Worm (Caenorhabditis elegans) whole organism, L3 larva: ENCODE data around the gene frm-3.

ENCODE experiments used
- aly-2 ChIP-seq: fragments of 150-350 bp; optimal IDR thresholded peaks from 2 replicates; lab custom pipeline; 2014; ENCODE audit warnings: missing biosample characterization, missing genetic modification characterization
- ceh-28 ChIP-seq: fragments of 150-350 bp; optimal IDR thresholded peaks from 2 replicates; lab custom pipeline; 2014; ENCODE audit warnings: missing biosample characterization, missing genetic modification reagents, missing genetic modification characterization
- daf-12 ChIP-seq: fragments of 150-350 bp; optimal IDR thresholded peaks from 2 replicates; lab custom pipeline; 2014; ENCODE audit warnings: missing biosample characterization, missing genetic modification reagents, missing genetic modification characterization
- egl-27 ChIP-seq: sonication (generic microtip); optimal IDR thresholded peaks from 4 replicates; lab custom pipeline; 2017; ENCODE audit warnings: missing biosample characterization, missing genetic modification reagents, missing genetic modification characterization
- elt-3 ChIP-seq, 3 experiments: fragments of 150-350 bp in 1 of 3; sonication (generic microtip) in 2 of 3; optimal IDR thresholded peaks; 2 replicates in 2 of 3; 4 replicates in 1 of 3; lab custom pipeline; 2014 to 2017; ENCODE audit warnings: missing biosample characterization in 3 of 3, missing genetic modification characterization in 3 of 3
- fkh-10 ChIP-seq: sonication (generic microtip); optimal IDR thresholded peaks from 2 replicates; lab custom pipeline; 2017; ENCODE audit warnings: missing biosample characterization, missing genetic modification reagents, missing genetic modification characterization
- fkh-2 ChIP-seq: fragments of 150-350 bp; optimal IDR thresholded peaks from 2 replicates; lab custom pipeline; 2014; ENCODE audit warnings: missing biosample characterization, missing genetic modification reagents, missing genetic modification characterization
- hmg-11 ChIP-seq: sonication (generic microtip); optimal IDR thresholded peaks from 2 replicates; lab custom pipeline; 2016; ENCODE audit warnings: missing genetic modification characterization, missing compliant biosample characterization
- jun-1 ChIP-seq: fragments of 150-350 bp; optimal IDR thresholded peaks from 2 replicates; lab custom pipeline; 2014; ENCODE audit warnings: missing biosample characterization, missing genetic modification reagents, missing genetic modification characterization
- lin-15B ChIP-seq: fragments of 150-350 bp; optimal IDR thresholded peaks from 2 replicates; lab custom pipeline; 2014; ENCODE audit warnings: missing biosample characterization, missing genetic modification characterization
- lin-39 ChIP-seq: fragments of 150-350 bp; optimal IDR thresholded peaks from 2 replicates; lab custom pipeline; 2018; ENCODE audit warnings: missing biosample characterization, missing genetic modification reagents, missing genetic modification characterization
- mml-1 ChIP-seq: fragments of 150-350 bp; sonication (generic microtip); optimal IDR thresholded peaks from 3 replicates; lab custom pipeline; 2014; ENCODE audit warnings: missing biosample characterization, missing genetic modification characterization
- nfya-1 ChIP-seq: sonication (generic microtip); optimal IDR thresholded peaks from 2 replicates; lab custom pipeline; 2017; ENCODE audit warnings: missing genetic modification characterization, mild to moderate bottlenecking, missing compliant biosample characterization, antibody characterized with exemption, moderate library complexity; ENCODE audit not compliant: insufficient read depth
- nhr-12 ChIP-seq: fragments of 150-350 bp; optimal IDR thresholded peaks from 2 replicates; lab custom pipeline; 2014; ENCODE audit warnings: missing biosample characterization, missing genetic modification characterization
- nhr-23 ChIP-seq: fragments of 150-350 bp; optimal IDR thresholded peaks from 2 replicates; lab custom pipeline; 2014; ENCODE audit warnings: missing biosample characterization, missing genetic modification reagents, missing genetic modification characterization
- nhr-25 ChIP-seq: sonication (generic microtip); optimal IDR thresholded peaks from 2 replicates; lab custom pipeline; 2017; ENCODE audit warnings: missing biosample characterization, missing genetic modification characterization
- nhr-28 ChIP-seq: fragments of 150-350 bp; optimal IDR thresholded peaks from 2 replicates; lab custom pipeline; 2014; ENCODE audit warnings: missing biosample characterization, missing genetic modification characterization
- nhr-43 ChIP-seq: sonication (generic microtip); optimal IDR thresholded peaks from 2 replicates; lab custom pipeline; 2016; ENCODE audit warnings: mild to moderate bottlenecking, missing genetic modification characterization, missing compliant biosample characterization; ENCODE audit not compliant: poor library complexity, severe bottlenecking
- nhr-67 ChIP-seq: fragments of 150-350 bp; optimal IDR thresholded peaks from 2 replicates; lab custom pipeline; 2014; ENCODE audit warnings: missing biosample characterization, missing genetic modification characterization
- nhr-76 ChIP-seq: fragments of 150-350 bp; sonication (generic microtip); optimal IDR thresholded peaks from 5 replicates; lab custom pipeline; 2014; ENCODE audit warnings: missing biosample characterization, missing genetic modification characterization
- nhr-77 ChIP-seq: fragments of 150-350 bp; optimal IDR thresholded peaks from 2 replicates; lab custom pipeline; 2014; ENCODE audit warnings: missing biosample characterization, missing genetic modification characterization
- pha-4 ChIP-seq: fragments of 150-350 bp; optimal IDR thresholded peaks from 2 replicates; lab custom pipeline; 2014; ENCODE audit warnings: missing biosample characterization, missing genetic modification reagents, missing genetic modification characterization
- skn-1 ChIP-seq: fragments of 150-350 bp; optimal IDR thresholded peaks from 2 replicates; lab custom pipeline; 2014; ENCODE audit warnings: missing biosample characterization, missing genetic modification characterization
- snpc-4 ChIP-seq: fragments of 150-350 bp; optimal IDR thresholded peaks from 2 replicates; lab custom pipeline; 2014; ENCODE audit warnings: missing biosample characterization, missing genetic modification characterization
- unc-62 ChIP-seq: fragments of 150-350 bp; sonication (generic microtip); optimal IDR thresholded peaks from 4 replicates; lab custom pipeline; 2014; ENCODE audit warnings: missing biosample characterization, missing genetic modification reagents, missing genetic modification characterization
- zag-1 ChIP-seq: fragments of 150-350 bp; optimal IDR thresholded peaks from 2 replicates; lab custom pipeline; 2014; ENCODE audit warnings: missing biosample characterization, missing genetic modification characterization
- ztf-4 ChIP-seq: fragments of 150-350 bp; optimal IDR thresholded peaks from 2 replicates; lab custom pipeline; 2014; ENCODE audit warnings: missing biosample characterization, missing genetic modification characterization

frm-3 gene

ce11 chrX:11621997-11622396 lies 49.7 kb downstream of the frm-3 start, which contains the start of gene sto-3:
sto-3 (minus strand) TSS chrX:11622097.
- no peak for TF ChIP-seq mml-1 (tag; lab: Kevin White, UChicago)
- no peak for TF ChIP-seq elt-3 (tag; optimal IDR thresholded peaks at IDR 0.05; lab: Kevin White, UChicago)
- no peak for TF ChIP-seq fkh-10
- no peak for TF ChIP-seq daf-12
- TF ChIP-seq nhr-23 (tag; lab: Kevin White, UChicago), result no peak
- TF ChIP-seq nhr-12 (tag; lab: Kevin White, UChicago), result no peak
- no peak for TF ChIP-seq zag-1 (tag; lab: Kevin White, UChicago)
- no peak for TF ChIP-seq nhr-77 (tag; lab: Kevin White, UChicago)
- TF ChIP-seq pha-4 (tag; lab: Kevin White, UChicago), result no peak
- TF ChIP-seq nhr-28 (tag; lab: Kevin White, UChicago), result no peak
- TF ChIP-seq aly-2 (tag; lab: Kevin White, UChicago), result no peak
- no peak for TF ChIP-seq nhr-25 (tag; lab: Kevin White, UChicago)
- TF ChIP-seq fkh-2 (tag; lab: Kevin White, UChicago), result no peak

- TF ChIP-seq egl-27 (tag; lab: Kevin White, UChicago), result no peak
- peak; percentile 42 for TF ChIP-seq snpc-4 (tag; lab: Kevin White, UChicago)
Observed at ce11 chrX:11623442-11623841, 51.1 kb downstream of the frm-3 start.

- TF ChIP-seq nhr-23 (tag; lab: Kevin White, UChicago), result no peak
- no peak for TF ChIP-seq ceh-28
- TF ChIP-seq unc-62, result no peak
- TF ChIP-seq nhr-67 (tag; lab: Kevin White, UChicago), result no peak
- TF ChIP-seq nfya-1 (tag; lab: Kevin White, UChicago), result no peak
Observed at ce11 chrX:11624621-11625020, 52.3 kb downstream of the frm-3 start.

- TF ChIP-seq lin-15B (tag; lab: Kevin White, UChicago) (no peak), nhr-23 (tag; lab: Kevin White, UChicago) (no peak), skn-1 (tag; lab: Kevin White, UChicago) (no peak), nhr-43 (tag; lab: Kevin White, UChicago) (no peak), ztf-4 (tag; lab: Kevin White, UChicago) (no peak), lin-39 (no peak), fkh-10 (no peak), nhr-28 (tag; lab: Kevin White, UChicago) (no peak)
Observed at ce11 chrX:11627013-11627412, 54.7 kb downstream of the frm-3 start, which contains the start of gene twk-44. twk-44 (minus strand) TSS chrX:11627113.

ce11 chrX:11628580-11628979 lies 56.3 kb downstream of the frm-3 start, which contains the start of gene spp-30:
spp-30 (minus strand) TSS chrX:11628680.
- TF ChIP-seq ztf-4 (tag; lab: Kevin White, UChicago), result no peak
- TF ChIP-seq nhr-25 (tag; lab: Kevin White, UChicago), result no peak
- TF ChIP-seq lin-39, result no peak
- no peak for TF ChIP-seq fkh-10
- no peak for TF ChIP-seq jun-1 (tag; lab: Kevin White, UChicago)
- TF ChIP-seq ceh-28, result no peak
- TF ChIP-seq, all 47 proteins: peak for 0

ce11 chrX:11630499-11630898 lies 58.2 kb downstream of the frm-3 start:
- TF ChIP-seq fkh-10 (peak; percentile 43), snpc-4 (tag; lab: Kevin White, UChicago) (no peak)

- TF ChIP-seq mml-1 (tag; lab: Kevin White, UChicago), result no peak
- TF ChIP-seq, all 47 proteins: peak for 0
Observed at ce11 chrX:11632107-11632506, 59.8 kb downstream of the frm-3 start, which contains the start of gene sto-6. sto-6 (plus strand) TSS chrX:11632407.

- peak; percentile 51 for TF ChIP-seq fkh-10
- TF ChIP-seq snpc-4 (tag; lab: Kevin White, UChicago), result no peak
- TF ChIP-seq hmg-11 (tag; lab: Kevin White, UChicago), result no peak
- TF ChIP-seq nhr-76 (tag; lab: Kevin White, UChicago), result no peak
Observed at ce11 chrX:11633278-11633677, 61.0 kb downstream of the frm-3 start.
